Worm (Caenorhabditis elegans) whole organism, young adult: Measurements from ENCODE around the gene srd-12.
A peak's percentile ranks its signal among the peaks of the same experiment; 100 is the strongest.

Source experiments
- B0336.3 ChIP-seq: fragments of 200-800 bp; sonication (Bioruptor generic); IDR thresholded peaks from 2 replicates; pipeline ENCODE4 v1.3.6; 2022; ENCODE audit warnings: missing genetic modification characterization, missing compliant biosample characterization
- C06A6.2 ChIP-seq: fragments of 200-800 bp; sonication (Bioruptor generic); conservative IDR thresholded peaks from 2 replicates; pipeline ENCODE4 v1.3.6; 2022; ENCODE audit warnings: missing genetic modification characterization, missing compliant biosample characterization
- F57A8.1 ChIP-seq: fragments of 200-800 bp; sonication (Bioruptor generic); optimal IDR thresholded peaks from 2 replicates; lab custom pipeline; 2018; ENCODE audit warnings: mild to moderate bottlenecking, missing genetic modification characterization, moderate library complexity, missing compliant biosample characterization
- K11D2.4 ChIP-seq: fragments of 200-800 bp; sonication (Bioruptor generic); IDR thresholded peaks from 2 replicates; pipeline ENCODE4 v1.3.6; 2022; ENCODE audit warnings: missing genetic modification reagents, missing genetic modification characterization, missing compliant biosample characterization
- Y53F4B.3 ChIP-seq: fragments of 200-800 bp; sonication (Bioruptor generic); IDR thresholded peaks from 2 replicates; pipeline ENCODE4 v1.3.6; 2022; ENCODE audit warnings: missing genetic modification reagents, missing genetic modification characterization, missing compliant biosample characterization
- Y53G8AR.9 ChIP-seq: fragments of 200-800 bp; sonication (Bioruptor generic); conservative IDR thresholded peaks from 2 replicates; pipeline ENCODE4 v1.3.6; 2022; ENCODE audit warnings: missing genetic modification reagents, missing genetic modification characterization, missing compliant biosample characterization
- Y67H2A.10 ChIP-seq: fragments of 200-800 bp; sonication (Bioruptor generic); conservative IDR thresholded peaks from 2 replicates; pipeline ENCODE4 v1.3.6; 2022; ENCODE audit warnings: missing genetic modification reagents, missing genetic modification characterization, missing compliant biosample characterization
- ama-1 ChIP-seq, 3 experiments: fragments of 150-350 bp in 1 of 3; sonication (generic microtip) in 2 of 3; optimal IDR thresholded peaks; 2 replicates each; lab custom pipeline; 2014 to 2018; ENCODE audit warnings: missing biosample characterization in 2 of 3, missing genetic modification characterization in 2 of 3, missing genetic modification reagents in 2 of 3
- atf-7 ChIP-seq: sonication (generic microtip); optimal IDR thresholded peaks from 2 replicates; lab custom pipeline; 2017; ENCODE audit warnings: mild to moderate bottlenecking, missing genetic modification characterization, missing compliant biosample characterization
- athp-1 ChIP-seq: sonication (generic microtip); optimal IDR thresholded peaks from 2 replicates; lab custom pipeline; 2017; ENCODE audit warnings: mild to moderate bottlenecking, missing genetic modification characterization, missing compliant biosample characterization
- attf-6 ChIP-seq: fragments of 200-800 bp; sonication (Bioruptor generic); IDR thresholded peaks from 2 replicates; pipeline ENCODE4 v1.3.6; 2022; ENCODE audit warnings: missing genetic modification reagents, missing genetic modification characterization, missing compliant biosample characterization
- ceh-100 ChIP-seq: fragments of 200-800 bp; sonication (Bioruptor generic); IDR thresholded peaks from 2 replicates; pipeline ENCODE4 v1.3.6; 2022; ENCODE audit warnings: missing genetic modification reagents, missing genetic modification characterization, missing compliant biosample characterization
- ceh-27 ChIP-seq: fragments of 200-800 bp; sonication (Bioruptor generic); optimal IDR thresholded peaks from 2 replicates; lab custom pipeline; 2018; ENCODE audit warnings: mild to moderate bottlenecking, missing genetic modification characterization, moderate library complexity, missing compliant biosample characterization
- dox-1 ChIP-seq: fragments of 200-800 bp; sonication (Bioruptor generic); IDR thresholded peaks from 2 replicates; pipeline ENCODE4 v1.3.6; 2022; ENCODE audit warnings: missing genetic modification reagents, missing genetic modification characterization, missing compliant biosample characterization
- egl-44 ChIP-seq: fragments of 200-800 bp; sonication (Bioruptor generic); IDR thresholded peaks from 2 replicates; pipeline ENCODE4 v1.3.6; 2022; ENCODE audit warnings: missing genetic modification reagents, missing genetic modification characterization, missing compliant biosample characterization
- egrh-3 ChIP-seq: fragments of 200-800 bp; sonication (Bioruptor generic); IDR thresholded peaks from 2 replicates; pipeline ENCODE4 v1.3.6; 2022; ENCODE audit warnings: missing genetic modification reagents, missing genetic modification characterization, missing compliant biosample characterization
- fkh-3 ChIP-seq: sonication (generic microtip); optimal IDR thresholded peaks from 2 replicates; lab custom pipeline; 2016; ENCODE audit warnings: mild to moderate bottlenecking, missing genetic modification characterization, missing compliant biosample characterization
- him-1 ChIP-seq: sonication (generic microtip); optimal IDR thresholded peaks from 2 replicates; lab custom pipeline; 2016; ENCODE audit warnings: missing genotype, missing genetic modification reagents, missing genetic modification characterization, missing compliant biosample characterization
- hmg-1.2 ChIP-seq: fragments of 200-800 bp; sonication (Bioruptor generic); IDR thresholded peaks from 2 replicates; pipeline ENCODE4 v1.3.6; 2022; ENCODE audit warnings: missing genetic modification reagents, missing genetic modification characterization, missing compliant biosample characterization
- hrde-1 ChIP-seq: sonication (generic microtip); optimal IDR thresholded peaks from 2 replicates; lab custom pipeline; 2016; ENCODE audit warnings: missing genetic modification characterization, mild to moderate bottlenecking, missing compliant biosample characterization, moderate library complexity, missing genotype, missing genetic modification reagents, borderline replicate concordance
- let-526 ChIP-seq: fragments of 200-800 bp; sonication (Bioruptor generic); IDR thresholded peaks from 2 replicates; pipeline ENCODE4 v1.3.6; 2022; ENCODE audit warnings: missing genetic modification reagents, missing genetic modification characterization, missing compliant biosample characterization
- lin-26 ChIP-seq: fragments of 200-800 bp; sonication (Bioruptor generic); IDR thresholded peaks from 2 replicates; pipeline ENCODE4 v1.3.6; 2022; ENCODE audit warnings: missing genetic modification reagents, missing genetic modification characterization, missing compliant biosample characterization
- lsl-1 ChIP-seq: fragments of 200-800 bp; sonication (Bioruptor generic); optimal IDR thresholded peaks from 2 replicates; lab custom pipeline; 2018; ENCODE audit warnings: mild to moderate bottlenecking, missing genetic modification characterization, moderate library complexity, missing compliant biosample characterization
- madf-10 ChIP-seq: sonication (generic microtip); optimal IDR thresholded peaks from 2 replicates; lab custom pipeline; 2016; ENCODE audit warnings: mild to moderate bottlenecking, missing genetic modification characterization, missing compliant biosample characterization
- mes-4 ChIP-seq: sonication (generic microtip); optimal IDR thresholded peaks from 2 replicates; lab custom pipeline; 2016; ENCODE audit warnings: missing genotype, missing genetic modification characterization, missing compliant biosample characterization
- nfyb-1 ChIP-seq: fragments of 200-800 bp; sonication (Bioruptor generic); IDR thresholded peaks from 2 replicates; pipeline ENCODE4 v1.3.6; 2022; ENCODE audit warnings: missing genetic modification reagents, missing genetic modification characterization, missing compliant biosample characterization
- nhr-120 ChIP-seq: fragments of 200-800 bp; sonication (Bioruptor generic); IDR thresholded peaks from 2 replicates; pipeline ENCODE4 v1.3.6; 2022; ENCODE audit warnings: missing genetic modification characterization, missing compliant biosample characterization
- nhr-80 ChIP-seq: sonication (generic microtip); optimal IDR thresholded peaks from 2 replicates; lab custom pipeline; 2016; ENCODE audit warnings: missing genetic modification characterization, missing compliant biosample characterization
- repo-1 ChIP-seq: sonication (generic microtip); optimal IDR thresholded peaks from 2 replicates; lab custom pipeline; 2017; ENCODE audit warnings: mild to moderate bottlenecking, missing genetic modification characterization, missing compliant biosample characterization
- snpc-1.1 ChIP-seq: sonication (generic microtip); optimal IDR thresholded peaks from 2 replicates; lab custom pipeline; 2017; ENCODE audit warnings: missing genetic modification characterization, mild to moderate bottlenecking, missing compliant biosample characterization, antibody characterized with exemption, moderate library complexity, missing genotype, missing genetic modification reagents; ENCODE audit not compliant: insufficient read depth
- snpc-4 ChIP-seq, 5 experiments: fragments of 150-350 bp in 1 of 5; sonication (generic microtip) in 4 of 5; optimal IDR thresholded peaks; 2 replicates each; lab custom pipeline; 2014 to 2018; ENCODE audit warnings: missing genetic modification characterization in 5 of 5, missing biosample characterization in 3 of 5, antibody characterized with exemption in 2 of 5, mild to moderate bottlenecking in 2 of 5, missing compliant biosample characterization in 2 of 5, missing genotype in 2 of 5, moderate library complexity in 2 of 5, missing genetic modification reagents in 1 of 5
- unc-130 ChIP-seq: sonication (generic microtip); optimal IDR thresholded peaks from 2 replicates; lab custom pipeline; 2016; ENCODE audit warnings: missing genetic modification reagents, missing genetic modification characterization, missing compliant biosample characterization
- zfh-2 ChIP-seq: fragments of 200-800 bp; sonication (Bioruptor generic); conservative IDR thresholded peaks from 2 replicates; pipeline ENCODE4 v1.3.6; 2022; ENCODE audit warnings: missing genetic modification reagents, missing genetic modification characterization, missing compliant biosample characterization
- ztf-6 ChIP-seq: fragments of 200-800 bp; sonication (Bioruptor generic); IDR thresholded peaks from 2 replicates; pipeline ENCODE4 v1.3.6; 2022; ENCODE audit warnings: missing genetic modification reagents, missing genetic modification characterization, missing compliant biosample characterization

The srd-12 gene

ce11 chrIV:5652811-5653483 lies 22.9 kb upstream of the srd-12 start:
- TF ChIP-seq nhr-80 (tag; lab: Kevin White, UChicago): peak; percentile 43
- TF ChIP-seq madf-10 (tag; lab: Kevin White, UChicago): no peak

ce11 chrIV:5650761-5651332 lies 20.8 kb upstream of the srd-12 start:
- TF ChIP-seq egrh-3 (no peak), B0336.3 (peak; percentile 73; the same call in 1 of the 2 replicates), fkh-3 (no peak), F57A8.1 (no peak), athp-1 (tag; lab: Kevin White, UChicago) (peak; percentile 65), repo-1 (tag; lab: Kevin White, UChicago) (peak; percentile 81), nhr-80 (tag; lab: Kevin White, UChicago) (no peak), ztf-6 (GFP tag; lab: Robert Waterston, UW) (no peak), lin-26 (GFP tag; lab: Robert Waterston, UW) (0 out of 2 replicates have a peak, but pooled peaks have one; percentile 32), Y67H2A.10 (no peak), attf-6 (peak; percentile 30; the same call in 1 of the 2 replicates), ama-1 (optimal IDR thresholded peaks at IDR 0.05; lab: Kevin White, UChicago) (no peak), ama-1 (GFP tag; optimal IDR thresholded peaks at IDR 0.05; lab: Kevin White, UChicago) (peak in 1 of 2 experiments; percentile 20), snpc-4 (GFP tag; optimal IDR thresholded peaks at IDR 0.05; lab: Kevin White, UChicago) (peak; percentile 57), snpc-4 (tag; optimal IDR thresholded peaks at IDR 0.05; lab: Kevin White, UChicago) (peak in 1 of 4 experiments; percentile 57), hrde-1 (tag; lab: Kevin White, UChicago) (peak; percentile 39), nfyb-1 (GFP tag; lab: Robert Waterston, UW) (0 out of 2 replicates have a peak, but pooled peaks have one; percentile 43), Y53F4B.3 (GFP tag; lab: Robert Waterston, UW) (peak; percentile 32; the same call in 1 of the 2 replicates), unc-130 (GFP tag; lab: Kevin White, UChicago) (no peak), C06A6.2 (GFP tag; lab: Robert Waterston, UW) (0 out of 2 replicates have a peak, but pooled peaks have one; percentile 14), atf-7 (peak; percentile 13), mes-4 (tag; lab: Kevin White, UChicago) (no peak), him-1 (no peak), dox-1 (GFP tag; lab: Robert Waterston, UW) (no peak), K11D2.4 (GFP tag; lab: Robert Waterston, UW) (no peak), nhr-120 (GFP tag; lab: Robert Waterston, UW) (no peak), egl-44 (no peak), let-526 (GFP tag; lab: Robert Waterston, UW) (no peak), lsl-1 (GFP tag; lab: Kevin White, UChicago) (no peak), zfh-2 (GFP tag; lab: Robert Waterston, UW) (no peak), ceh-100 (GFP tag; lab: Robert Waterston, UW) (no peak), hmg-1.2 (GFP tag; lab: Robert Waterston, UW) (no peak), ceh-27 (GFP tag; lab: Kevin White, UChicago) (no peak), snpc-1.1 (tag; lab: Kevin White, UChicago) (no peak), Y53G8AR.9 (GFP tag; lab: Robert Waterston, UW) (peak; percentile 70; the same call in 1 of the 2 replicates)
